Fruit fly (Drosophila melanogaster): ENCODE results near the gene Ndc80.
A peak's percentile ranks its signal among the peaks of the same experiment; 100 is the strongest.

Gene Ndc80

dm6 chrX:13611884-13612283 lies at the start of gene Ndc80, which contains the start of gene BthD:
Gene Ndc80 (minus strand): TSS chrX:13612062.
Gene BthD (plus strand): TSS chrX:13612131.
- TF ChIP-seq CG33017 (tag; optimal IDR thresholded peaks at IDR 0.05) (no peak), bab1 (GFP tag; optimal IDR thresholded peaks at IDR 0.05) (peak; percentile 5)

DNA sequence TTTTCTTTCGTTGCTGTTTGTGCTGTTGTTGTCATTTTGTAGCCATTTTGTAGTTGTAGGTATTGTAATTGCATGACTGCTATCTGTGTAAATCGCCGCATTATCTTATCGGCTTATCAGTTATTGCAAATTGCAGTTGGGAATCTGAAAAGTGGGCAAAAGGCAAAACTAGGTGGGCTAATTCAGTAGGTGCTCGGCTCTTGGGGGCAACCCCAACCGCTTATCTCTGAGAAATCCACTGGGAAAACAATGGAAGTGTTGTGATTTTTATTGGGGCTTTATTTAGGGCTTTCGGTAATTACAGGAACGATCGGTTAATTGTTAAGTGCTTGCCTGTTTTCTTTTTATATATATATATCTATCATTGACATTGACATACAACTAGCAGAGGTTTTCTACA lies 39.3 kb upstream of the Ndc80 start:
- TF ChIP-seq CG11617 (GFP tag; optimal IDR thresholded peaks at IDR 0.05) (no peak), CG1620 (GFP tag; optimal IDR thresholded peaks at IDR 0.05) (no peak), CG7045 (GFP tag; optimal IDR thresholded peaks at IDR 0.05) (no peak), cnc (optimal IDR thresholded peaks at IDR 0.05) (no peak), toe (GFP tag; optimal IDR thresholded peaks at IDR 0.05) (no peak), Clk (GFP tag; optimal IDR thresholded peaks at IDR 0.05) (no peak), bab1 (GFP tag; optimal IDR thresholded peaks at IDR 0.05) (no peak), ovo (GFP tag; optimal IDR thresholded peaks at IDR 0.05) (no peak), CG7101 (tag; optimal IDR thresholded peaks at IDR 0.05) (peak; percentile 46), tj (GFP tag; optimal IDR thresholded peaks at IDR 0.05) (peak; percentile 4), CG33017 (tag; optimal IDR thresholded peaks at IDR 0.05) (no peak), CG12768 (GFP tag; optimal IDR thresholded peaks at IDR 0.05) (no peak), Mnt (GFP tag; optimal IDR thresholded peaks at IDR 0.05) (peak; percentile 6), Crg-1 (GFP tag; optimal IDR thresholded peaks at IDR 0.05) (no peak), CG5204 (GFP tag; optimal IDR thresholded peaks at IDR 0.05) (no peak), CG14711 (tag; optimal IDR thresholded peaks at IDR 0.05) (peak; percentile 4), cic (GFP tag; optimal IDR thresholded peaks at IDR 0.05) (peak; percentile 65), pad (GFP tag; optimal IDR thresholded peaks at IDR 0.05) (peak; percentile 37), kay (GFP tag; ENCODE audit: borderline replicate concordance) (peak; percentile 7), Hr96 (GFP tag; optimal IDR thresholded peaks at IDR 0.05) (no peak)

DNA sequence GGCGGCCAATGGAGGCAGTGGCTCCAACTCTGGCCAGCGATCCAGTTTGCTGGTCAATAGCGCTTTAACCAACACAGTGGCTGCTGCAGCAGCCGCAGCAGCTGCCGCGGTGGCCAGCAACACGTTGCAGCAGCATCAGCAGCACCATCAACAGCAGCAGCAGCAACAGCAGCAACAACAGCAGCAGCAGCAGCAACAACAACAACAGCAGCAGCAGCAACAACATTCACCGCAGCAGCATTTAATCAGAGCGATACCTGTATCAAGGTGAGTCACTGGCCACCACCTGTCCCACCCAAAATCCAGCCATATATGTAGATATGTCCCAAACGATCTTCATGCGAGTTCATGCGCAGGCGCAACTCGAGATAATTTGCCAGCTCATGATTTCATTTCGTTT lies 37.9 kb upstream of the Ndc80 start:
- TF ChIP-seq Clk (GFP tag; optimal IDR thresholded peaks at IDR 0.05) (no peak), Hr96 (GFP tag; optimal IDR thresholded peaks at IDR 0.05) (no peak), CG7045 (GFP tag; optimal IDR thresholded peaks at IDR 0.05) (no peak), Crg-1 (GFP tag; optimal IDR thresholded peaks at IDR 0.05) (no peak), toe (GFP tag; optimal IDR thresholded peaks at IDR 0.05) (no peak), ovo (GFP tag; optimal IDR thresholded peaks at IDR 0.05) (no peak)

DNA sequence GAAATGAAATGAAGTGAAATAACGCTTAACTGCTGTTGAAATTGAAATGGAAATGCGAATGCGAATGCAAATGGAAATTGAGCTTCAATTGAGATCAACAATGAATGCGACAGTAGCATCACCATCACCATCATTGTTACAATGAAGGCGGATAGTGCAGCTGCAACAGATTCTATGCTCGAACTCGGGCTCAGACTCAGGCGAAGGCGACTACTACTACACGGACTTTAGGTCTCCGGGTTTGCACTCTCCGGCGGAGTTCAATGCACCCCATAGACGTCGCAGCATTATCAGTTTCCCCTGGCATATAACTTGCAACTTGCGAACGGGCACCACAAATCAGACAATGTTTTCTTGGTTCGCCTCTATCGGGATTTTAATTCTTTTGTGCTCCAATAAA lies 37.0 kb upstream of the Ndc80 start:
- TF ChIP-seq cnc (optimal IDR thresholded peaks at IDR 0.05): no peak
- TF ChIP-seq Mnt (GFP tag; optimal IDR thresholded peaks at IDR 0.05): no peak
- TF ChIP-seq CG7045 (GFP tag; optimal IDR thresholded peaks at IDR 0.05): no peak
- TF ChIP-seq CG1620 (GFP tag; optimal IDR thresholded peaks at IDR 0.05): no peak
- no peak for TF ChIP-seq cic (GFP tag; optimal IDR thresholded peaks at IDR 0.05)

dm6 chrX:13646175-13646574 lies 34.3 kb upstream of the Ndc80 start:
- no peak for TF ChIP-seq Crg-1 (GFP tag; optimal IDR thresholded peaks at IDR 0.05)
- TF ChIP-seq Mnt (GFP tag; optimal IDR thresholded peaks at IDR 0.05): no peak
- TF ChIP-seq CG7045 (GFP tag; optimal IDR thresholded peaks at IDR 0.05): no peak
- TF ChIP-seq toe (GFP tag; optimal IDR thresholded peaks at IDR 0.05): no peak
- no peak for TF ChIP-seq CG1620 (GFP tag; optimal IDR thresholded peaks at IDR 0.05)
- no peak for TF ChIP-seq CG11617 (GFP tag; optimal IDR thresholded peaks at IDR 0.05)
- TF ChIP-seq Hr96 (GFP tag; optimal IDR thresholded peaks at IDR 0.05): no peak
- TF ChIP-seq tj (GFP tag; optimal IDR thresholded peaks at IDR 0.05): no peak
- no peak for TF ChIP-seq bab1 (GFP tag; optimal IDR thresholded peaks at IDR 0.05)

dm6 chrX:13644696-13645393 lies 33.0 kb upstream of the Ndc80 start:
- peak; percentile 65 for TF ChIP-seq kay (GFP tag; ENCODE audit: borderline replicate concordance)
- no peak for TF ChIP-seq ovo (GFP tag; optimal IDR thresholded peaks at IDR 0.05)
- peak; percentile 37 for TF ChIP-seq CG7101 (tag; optimal IDR thresholded peaks at IDR 0.05)
- TF ChIP-seq CG14711 (tag; optimal IDR thresholded peaks at IDR 0.05): no peak

dm6 chrX:13643961-13644360 lies 32.1 kb upstream of the Ndc80 start:
- TF ChIP-seq cnc (optimal IDR thresholded peaks at IDR 0.05) (no peak), CG11617 (GFP tag; optimal IDR thresholded peaks at IDR 0.05) (no peak), Clk (GFP tag; optimal IDR thresholded peaks at IDR 0.05) (no peak), CG12768 (GFP tag; optimal IDR thresholded peaks at IDR 0.05) (no peak), Hr96 (GFP tag; optimal IDR thresholded peaks at IDR 0.05) (no peak), CG5204 (GFP tag; optimal IDR thresholded peaks at IDR 0.05) (no peak), CG7045 (GFP tag; optimal IDR thresholded peaks at IDR 0.05) (no peak), kay (GFP tag; ENCODE audit: borderline replicate concordance) (no peak), CG7101 (tag; optimal IDR thresholded peaks at IDR 0.05) (no peak), pad (GFP tag; optimal IDR thresholded peaks at IDR 0.05) (no peak), bab1 (GFP tag; optimal IDR thresholded peaks at IDR 0.05) (no peak), cic (GFP tag; optimal IDR thresholded peaks at IDR 0.05) (no peak)
